Worm (Caenorhabditis elegans): Measurements from ENCODE around the gene F13H10.5.

ce11 chrIV:10971636-10972199 is 19.1 kb upstream of the F13H10.5 start:
- TF ChIP-seq ceh-13 (GFP tag; optimal IDR thresholded peaks at IDR 0.05) (no peak), ama-1 (optimal IDR thresholded peaks at IDR 0.05) (no peak), tbx-37 (GFP tag; conservative IDR thresholded peaks at IDR 0.05) (no peak)

Measured in whole organism, early embryonic.